Worm (Caenorhabditis elegans) whole organism, late embryonic: ENCODE data around the gene C28G1.6.

Experiments
- ama-1 ChIP-seq: fragments of 150-350 bp; optimal IDR thresholded peaks from 2 replicates; lab custom pipeline; 2014
- ceh-31 ChIP-seq: sonication (generic microtip); optimal IDR thresholded peaks from 2 replicates; lab custom pipeline; 2016; ENCODE audit warnings: missing genetic modification characterization, missing compliant biosample characterization
- ceh-48 ChIP-seq: sonication (generic microtip); optimal IDR thresholded peaks from 2 replicates; lab custom pipeline; 2016; ENCODE audit warnings: missing genetic modification characterization, inconsistent platforms, missing compliant biosample characterization
- fkh-10 ChIP-seq: fragments of 150-350 bp; optimal IDR thresholded peaks from 2 replicates; lab custom pipeline; 2014; ENCODE audit warnings: missing biosample characterization, missing genetic modification reagents, missing genetic modification characterization
- hlh-6 ChIP-seq: sonication (generic microtip); optimal IDR thresholded peaks from 2 replicates; lab custom pipeline; 2016; ENCODE audit warnings: missing genotype, missing genetic modification characterization, missing compliant biosample characterization
- rnt-1 ChIP-seq: sonication (generic microtip); optimal IDR thresholded peaks from 2 replicates; lab custom pipeline; 2016; ENCODE audit warnings: missing genetic modification characterization, missing compliant biosample characterization

DNA sequence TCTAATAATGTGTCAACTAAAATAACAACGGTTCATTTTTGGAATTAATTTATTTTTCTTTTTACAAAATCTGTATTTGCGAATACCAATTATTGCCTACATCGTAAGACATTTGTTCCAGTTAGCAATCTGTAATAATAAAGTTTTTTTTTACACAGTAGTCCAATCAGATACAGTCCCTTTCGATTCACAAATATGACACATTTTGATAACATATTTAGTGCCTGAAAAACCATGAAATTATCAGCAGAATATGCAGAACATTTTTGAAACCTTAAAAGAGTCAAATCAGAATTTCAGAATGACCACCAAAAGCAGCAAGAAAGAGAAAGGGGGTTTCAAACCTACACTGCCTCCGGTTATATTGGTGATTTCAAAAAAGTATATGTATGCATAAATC lies 48.3 kb upstream of the C28G1.6 start, which contains the start of gene C06E2.2:
- TF ChIP-seq hlh-6, result no peak
- no peak for TF ChIP-seq ama-1 (lab: Kevin White, UChicago)
- no peak for TF ChIP-seq fkh-10
- TF ChIP-seq ceh-48 (tag; lab: Kevin White, UChicago), result no peak
- no peak for TF ChIP-seq rnt-1 (tag; lab: Kevin White, UChicago)
- TF ChIP-seq ceh-31 (tag; lab: Kevin White, UChicago), result no peak
